Fruit fly (Drosophila melanogaster) whole organism, embryonic: ENCODE measurements around the gene Hip14.

Source experiments
- Bteb2 ChIP-seq: fragments of 200-800 bp; sonication (Bioruptor generic); optimal IDR thresholded peaks from 2 replicates; lab custom pipeline; 2016; ENCODE audit warnings: missing biosample characterization, missing genetic modification characterization
- CG1024 ChIP-seq: fragments of 200-800 bp; sonication (Bioruptor generic); IDR thresholded peaks from 2 replicates; pipeline ENCODE4 v1.3.6; 2022; ENCODE audit warnings: missing biosample characterization, missing genetic modification characterization
- CG14710 ChIP-seq: fragments of 200-800 bp; sonication (Bioruptor generic); optimal IDR thresholded peaks from 3 replicates; lab custom pipeline; 2019; ENCODE audit warnings: missing biosample characterization, mild to moderate bottlenecking, missing genetic modification characterization, moderate library complexity
- CG15479 ChIP-seq: fragments of 200-800 bp; sonication (Bioruptor generic); optimal IDR thresholded peaks from 3 replicates; lab custom pipeline; 2019; ENCODE audit warnings: missing biosample characterization, mild to moderate bottlenecking, missing genetic modification characterization, moderate library complexity
- CG17829 ChIP-seq: fragments of 200-800 bp; optimal IDR thresholded peaks from 2 replicates; lab custom pipeline; 2019; ENCODE audit warnings: missing biosample characterization, mild to moderate bottlenecking, missing genetic modification characterization, moderate library complexity
- CG2199 ChIP-seq: fragments of 200-800 bp; sonication (Bioruptor generic); IDR thresholded peaks from 3 replicates; pipeline ENCODE4 v1.3.6; 2022; ENCODE audit warnings: missing biosample characterization, missing genetic modification characterization
- CG3281 ChIP-seq: fragments of 200-800 bp; sonication (Bioruptor generic); optimal IDR thresholded peaks from 3 replicates; lab custom pipeline; 2017; ENCODE audit warnings: missing biosample characterization, mild to moderate bottlenecking, missing genetic modification characterization
- CG4360 ChIP-seq: fragments of 200-800 bp; sonication (Bioruptor generic); IDR thresholded peaks from 2 replicates; pipeline ENCODE4 v1.3.6; 2022; ENCODE audit warnings: missing biosample characterization, missing genetic modification characterization
- CG4617 ChIP-seq: fragments of 200-800 bp; sonication (Bioruptor generic); optimal IDR thresholded peaks from 3 replicates; lab custom pipeline; 2016; ENCODE audit warnings: missing biosample characterization, missing genetic modification characterization, borderline replicate concordance
- CG7987 ChIP-seq: fragments of 200-800 bp; sonication (Bioruptor generic); optimal IDR thresholded peaks from 2 replicates; lab custom pipeline; 2018; ENCODE audit warnings: missing biosample characterization, mild to moderate bottlenecking, missing genetic modification characterization, moderate library complexity
- CG9215 ChIP-seq: fragments of 200-800 bp; sonication (Bioruptor generic); IDR thresholded peaks from 2 replicates; pipeline ENCODE4 v1.3.6; 2022; ENCODE audit warnings: missing biosample characterization, missing genetic modification characterization
- CG9797 ChIP-seq: fragments of 200-800 bp; sonication (Bioruptor generic); optimal IDR thresholded peaks from 3 replicates; lab custom pipeline; 2018; ENCODE audit warnings: missing biosample characterization, mild to moderate bottlenecking, missing genetic modification characterization
- Dref ChIP-seq: fragments of 200-800 bp; sonication (Bioruptor generic); IDR thresholded peaks from 2 replicates; pipeline ENCODE4 v1.3.6; 2022; ENCODE audit warnings: missing biosample characterization, missing genetic modification characterization
- Elba2 ChIP-seq: fragments of 200-800 bp; sonication (Bioruptor generic); optimal IDR thresholded peaks from 3 replicates; lab custom pipeline; 2016; ENCODE audit warnings: missing biosample characterization, missing genetic modification characterization
- Ets65A ChIP-seq: fragments of 200-800 bp; sonication (Bioruptor generic); peaks from one replicate; lab custom pipeline; 2016; ENCODE audit warnings: missing biosample characterization, missing genetic modification characterization
- Hr3 ChIP-seq: fragments of 200-800 bp; sonication (Bioruptor generic); optimal IDR thresholded peaks from 3 replicates; lab custom pipeline; 2016; ENCODE audit warnings: missing biosample characterization, missing genetic modification characterization
- MESR4 ChIP-seq: fragments of 200-800 bp; sonication (Bioruptor generic); optimal IDR thresholded peaks from 2 replicates; lab custom pipeline; 2018; ENCODE audit warnings: missing biosample characterization, mild to moderate bottlenecking, missing genetic modification characterization, moderate library complexity
- Nf-YC ChIP-seq: fragments of 200-800 bp; optimal IDR thresholded peaks from 3 replicates; lab custom pipeline; 2019; ENCODE audit warnings: missing biosample characterization, mild to moderate bottlenecking, missing genetic modification characterization, moderate library complexity
- Pdp1 ChIP-seq, 2 experiments: fragments of 200-800 bp; sonication (Bioruptor generic); optimal IDR thresholded peaks; 3 replicates each; lab custom pipeline; 2016; ENCODE audit warnings: missing biosample characterization in 2 of 2, missing genetic modification characterization in 2 of 2, mild to moderate bottlenecking in 1 of 2, moderate library complexity in 1 of 2
- Sry-β ChIP-seq: fragments of 200-800 bp; sonication (Bioruptor generic); optimal IDR thresholded peaks from 2 replicates; lab custom pipeline; 2018; ENCODE audit warnings: missing biosample characterization, mild to moderate bottlenecking, missing genetic modification characterization, moderate library complexity
- TFAM ChIP-seq: fragments of 200-800 bp; sonication (Bioruptor generic); optimal IDR thresholded peaks from 2 replicates; lab custom pipeline; 2017; ENCODE audit warnings: missing biosample characterization, missing genetic modification characterization, inconsistent platforms
- Trl ChIP-seq, 3 experiments: fragments of >200 bp in 2 of 3; fragments of 200-800 bp in 1 of 3; sonication (Bioruptor generic) in 1 of 3; optimal IDR thresholded peaks; 2 replicates in 1 of 3; 3 replicates in 2 of 3; lab custom pipeline; 2016 to 2017; ENCODE audit warnings: missing biosample characterization in 1 of 3, missing genetic modification characterization in 1 of 3
- danr ChIP-seq: fragments of 200-800 bp; sonication (Bioruptor generic); IDR thresholded peaks from 2 replicates; pipeline ENCODE4 v1.3.6; 2022; ENCODE audit warnings: missing biosample characterization, missing genetic modification characterization
- dm ChIP-seq: fragments of 200-800 bp; sonication (Bioruptor generic); optimal IDR thresholded peaks from 3 replicates; lab custom pipeline; 2016; ENCODE audit warnings: missing biosample characterization, missing genetic modification characterization
- fd3F ChIP-seq: fragments of 200-800 bp; sonication (Bioruptor generic); optimal IDR thresholded peaks from 2 replicates; lab custom pipeline; 2018; ENCODE audit warnings: missing biosample characterization, mild to moderate bottlenecking, missing genetic modification characterization, moderate library complexity
- fd64A ChIP-seq: fragments of 200-800 bp; sonication (Bioruptor generic); optimal IDR thresholded peaks from 3 replicates; lab custom pipeline; 2018; ENCODE audit warnings: missing biosample characterization, mild to moderate bottlenecking, missing genetic modification characterization
- ftz-f1 ChIP-seq: fragments of 200-800 bp; sonication (Bioruptor generic); optimal IDR thresholded peaks from 2 replicates; lab custom pipeline; 2016; ENCODE audit warnings: missing biosample characterization, missing genetic modification characterization
- gcm ChIP-seq: fragments of 200-800 bp; sonication (Bioruptor generic); optimal IDR thresholded peaks from 2 replicates; lab custom pipeline; 2019; ENCODE audit warnings: missing biosample characterization, mild to moderate bottlenecking, missing genetic modification characterization, moderate library complexity
- klu ChIP-seq: fragments of 200-800 bp; sonication (Bioruptor generic); IDR thresholded peaks from 2 replicates; pipeline ENCODE4 v1.3.6; 2022; ENCODE audit warnings: missing biosample characterization, missing genetic modification characterization
- lov ChIP-seq, 2 experiments: fragments of 200-800 bp in 1 of 2; fragments of >200 bp in 1 of 2; sonication (Bioruptor generic) in 1 of 2; IDR thresholded peaks in 1 of 2; optimal IDR thresholded peaks in 1 of 2; 2 replicates in 1 of 2; 3 replicates in 1 of 2; pipeline versions ENCODE4 v1.3.6 to Lab custom; 2017 to 2022; ENCODE audit warnings: missing biosample characterization in 1 of 2, missing genetic modification characterization in 1 of 2
- luna ChIP-seq: fragments of 200-800 bp; sonication (Bioruptor generic); optimal IDR thresholded peaks from 2 replicates; lab custom pipeline; 2016; ENCODE audit warnings: missing biosample characterization, missing genetic modification characterization
- p53 ChIP-seq: fragments of 200-800 bp; sonication (Bioruptor generic); optimal IDR thresholded peaks from 2 replicates; lab custom pipeline; 2016; ENCODE audit warnings: missing biosample characterization, missing genetic modification characterization
- run ChIP-seq: fragments of 200-800 bp; sonication (Bioruptor generic); optimal IDR thresholded peaks from 3 replicates; lab custom pipeline; 2018; ENCODE audit warnings: missing biosample characterization, mild to moderate bottlenecking, missing genetic modification characterization
- sd ChIP-seq: fragments of 200-800 bp; sonication (Bioruptor generic); optimal IDR thresholded peaks from 3 replicates; lab custom pipeline; 2018; ENCODE audit warnings: missing biosample characterization, mild to moderate bottlenecking, missing genetic modification characterization, moderate library complexity
- sens ChIP-seq: fragments of 200-800 bp; sonication (Bioruptor generic); peaks from one replicate; lab custom pipeline; 2016; ENCODE audit warnings: missing biosample characterization, missing genetic modification characterization
- toy ChIP-seq: fragments of 200-800 bp; sonication (Bioruptor generic); IDR thresholded peaks from 2 replicates; pipeline ENCODE4 v1.3.6; 2022; ENCODE audit warnings: missing biosample characterization, missing genetic modification characterization
- tup ChIP-seq: fragments of 200-800 bp; sonication (Bioruptor generic); optimal IDR thresholded peaks from 2 replicates; lab custom pipeline; 2016; ENCODE audit warnings: missing biosample characterization, mild to moderate bottlenecking, missing genetic modification characterization, moderate library complexity
- usp ChIP-seq: fragments of >200 bp; optimal IDR thresholded peaks from 2 replicates; lab custom pipeline; 2017; ENCODE audit warnings: missing biosample characterization, missing genetic modification characterization
- zen2 ChIP-seq: fragments of 200-800 bp; sonication (Bioruptor generic); IDR thresholded peaks from 3 replicates; pipeline ENCODE4 v1.3.6; 2022; ENCODE audit warnings: missing biosample characterization, missing genetic modification characterization; ENCODE audit not compliant: partially characterized antibody

Hip14 gene

dm6 chr3L:16028924-16029323 is 40.9 kb downstream of the Hip14 start (continued):
- TF ChIP-seq lov (optimal IDR thresholded peaks at IDR 0.05; lab: Kevin White, UChicago): no peak
- no peak for TF ChIP-seq lov (GFP tag; IDR thresholded peaks at IDR 0.05; lab: Robert Waterston, UW)
- no peak for TF ChIP-seq CG4360 (GFP tag; lab: Robert Waterston, UW)
- TF ChIP-seq usp (GFP tag; lab: Kevin White, UChicago): no peak
- no peak for TF ChIP-seq fd64A
- peak; percentile 37 for TF ChIP-seq sd
- no peak for TF ChIP-seq CG9797 (GFP tag; lab: Kevin White, UChicago)
- TF ChIP-seq CG1024 (GFP tag; lab: Robert Waterston, UW): no peak
- TF ChIP-seq Trl (optimal IDR thresholded peaks at IDR 0.05; lab: Kevin White, UChicago): peak; percentile 75 to 78
- TF ChIP-seq Trl (GFP tag; optimal IDR thresholded peaks at IDR 0.05; lab: Kevin White, UChicago): no peak

dm6 chr3L:16033090-16033828 is 45.2 kb downstream of the Hip14 start, which contains the start of the genes CG42717 and CG42716:
Gene CG42717, minus strand, starts transcription at chr3L:16033190.
Gene CG42716, plus strand, starts transcription at chr3L:16033778.
- TF ChIP-seq MESR4: no peak
- TF ChIP-seq Hr3 (GFP tag; lab: Kevin White, UChicago): no peak
- no peak for TF ChIP-seq fd3F (GFP tag; lab: Kevin White, UChicago)
- TF ChIP-seq CG4617: no peak
- TF ChIP-seq klu (GFP tag; lab: Robert Waterston, UW): no peak
- TF ChIP-seq CG14710 (tag; lab: Kevin White, UChicago): no peak
- no peak for TF ChIP-seq TFAM
- TF ChIP-seq Ets65A (GFP tag; lab: Kevin White, UChicago): no peak
- no peak for TF ChIP-seq Sry-β (GFP tag; lab: Kevin White, UChicago)
- TF ChIP-seq gcm: no peak
- no peak for TF ChIP-seq CG17829 (tag; lab: Kevin White, UChicago)
- TF ChIP-seq CG3281 (GFP tag; lab: Kevin White, UChicago): no peak
- no peak for TF ChIP-seq danr (GFP tag; lab: Robert Waterston, UW)
- TF ChIP-seq CG15479 (GFP tag; lab: Kevin White, UChicago): no peak

DNA sequence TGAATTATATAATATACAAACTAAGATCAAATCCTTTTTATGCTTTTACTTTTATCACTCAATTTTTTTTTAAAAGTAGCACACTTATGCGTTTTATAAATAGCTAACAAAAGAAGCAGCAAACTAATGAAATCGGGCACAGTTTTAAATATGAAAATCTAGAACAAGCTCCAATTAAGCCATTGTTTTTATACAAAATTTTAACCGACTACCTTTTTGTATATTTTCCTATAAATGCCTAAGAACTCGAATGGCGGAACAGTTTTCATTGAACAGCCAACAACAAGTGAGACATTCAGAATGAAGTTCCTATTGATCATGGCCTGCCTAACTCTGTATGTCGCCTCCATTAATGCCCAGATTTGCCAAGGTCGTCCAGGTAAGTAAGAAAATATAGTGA is 46.2 kb downstream of the Hip14 start, which contains the start of gene CG42538:
Gene CG42538, plus strand, starts transcription at position 301 of the 400 bp plus-strand sequence.
- TF ChIP-seq zen2: no peak
- no peak for TF ChIP-seq p53 (GFP tag; lab: Kevin White, UChicago)
- TF ChIP-seq Pdp1 (GFP tag; optimal IDR thresholded peaks at IDR 0.05; lab: Kevin White, UChicago): peak in 1 of 2 experiments; percentile 25
- no peak for TF ChIP-seq CG9215 (GFP tag; lab: Robert Waterston, UW)
- no peak for TF ChIP-seq run (tag; lab: Kevin White, UChicago)
- TF ChIP-seq toy: no peak
- no peak for TF ChIP-seq dm (GFP tag; lab: Kevin White, UChicago)
- TF ChIP-seq tup (GFP tag; lab: Kevin White, UChicago): no peak
- no peak for TF ChIP-seq Bteb2 (GFP tag; lab: Kevin White, UChicago)
- no peak for TF ChIP-seq luna (GFP tag; lab: Kevin White, UChicago)
- TF ChIP-seq Elba2 (GFP tag; lab: Kevin White, UChicago): peak; percentile 18
- no peak for TF ChIP-seq ftz-f1

- TF ChIP-seq Dref (GFP tag; lab: Robert Waterston, UW) (no peak), sens (GFP tag; lab: Kevin White, UChicago) (peak; percentile 34), CG2199 (GFP tag; lab: Robert Waterston, UW) (peak; percentile 47; the same call in 1 of the 3 replicates), CG7987 (GFP tag; lab: Kevin White, UChicago) (no peak), CG1024 (GFP tag; lab: Robert Waterston, UW) (0 out of 2 replicates have a peak, but pooled peaks have one; percentile 8), Nf-YC (no peak)
Measured at dm6 chr3L:16035185-16035584, 47.1 kb downstream of the Hip14 start, which contains the start of gene CG5895. Gene CG5895, plus strand, starts transcription at chr3L:16035485.
